Worm (Caenorhabditis elegans) whole organism, L2 larva: ENCODE data around the gene chil-26.
A peak's percentile ranks its signal among the peaks of the same experiment; 100 is the strongest.

ENCODE experiments used
- C34F6.9 ChIP-seq: fragments of 150-350 bp; optimal IDR thresholded peaks from 2 replicates; lab custom pipeline; 2014; ENCODE audit warnings: missing biosample characterization, missing genetic modification characterization
- F13H6.1 ChIP-seq: sonication (generic microtip); optimal IDR thresholded peaks from 2 replicates; lab custom pipeline; 2016; ENCODE audit warnings: missing genetic modification characterization, missing compliant biosample characterization
- Y55F3AM.14 ChIP-seq: fragments of 200-800 bp; sonication (Bioruptor generic); optimal IDR thresholded peaks from 2 replicates; lab custom pipeline; 2018; ENCODE audit warnings: mild to moderate bottlenecking, missing genetic modification characterization, missing compliant biosample characterization
- ZK546.5 ChIP-seq: sonication (generic microtip); optimal IDR thresholded peaks from 2 replicates; lab custom pipeline; 2017; ENCODE audit warnings: missing biosample characterization, missing genetic modification characterization
- aly-2 ChIP-seq: fragments of 150-350 bp; optimal IDR thresholded peaks from 2 replicates; lab custom pipeline; 2014; ENCODE audit warnings: missing biosample characterization, missing genetic modification characterization
- ama-1 ChIP-seq: fragments of 150-350 bp; optimal IDR thresholded peaks from 2 replicates; lab custom pipeline; 2018; ENCODE audit warnings: inconsistent platforms
- ceh-82 ChIP-seq: fragments of 150-350 bp; optimal IDR thresholded peaks from 2 replicates; lab custom pipeline; 2014; ENCODE audit warnings: missing biosample characterization, missing genetic modification characterization
- crh-2 ChIP-seq: sonication (generic microtip); optimal IDR thresholded peaks from 2 replicates; lab custom pipeline; 2017; ENCODE audit warnings: missing biosample characterization, missing genetic modification characterization
- dmd-4 ChIP-seq: sonication (generic microtip); optimal IDR thresholded peaks from 2 replicates; lab custom pipeline; 2017; ENCODE audit warnings: missing biosample characterization, missing genetic modification characterization
- fos-1 ChIP-seq: fragments of 150-350 bp; optimal IDR thresholded peaks from 2 replicates; lab custom pipeline; 2014; ENCODE audit warnings: missing biosample characterization, missing genetic modification characterization
- gmeb-1 ChIP-seq: fragments of 150-350 bp; optimal IDR thresholded peaks from 2 replicates; lab custom pipeline; 2014; ENCODE audit warnings: missing biosample characterization, missing genetic modification characterization
- lin-11 ChIP-seq: fragments of 150-350 bp; sonication (generic microtip); optimal IDR thresholded peaks from 2 replicates; lab custom pipeline; 2014; ENCODE audit warnings: missing biosample characterization, missing genetic modification characterization, inconsistent platforms, mixed read lengths
- lin-13 ChIP-seq: fragments of 150-350 bp; optimal IDR thresholded peaks from 2 replicates; lab custom pipeline; 2014; ENCODE audit warnings: missing biosample characterization, missing genetic modification reagents, missing genetic modification characterization
- lsy-2 ChIP-seq, 2 experiments: fragments of 150-350 bp in 1 of 2; sonication (generic microtip) in 1 of 2; optimal IDR thresholded peaks; 2 replicates each; lab custom pipeline; 2014 to 2017; ENCODE audit warnings: missing biosample characterization in 2 of 2, missing genetic modification characterization in 2 of 2
- mbf-1 ChIP-seq: sonication (generic microtip); optimal IDR thresholded peaks from 2 replicates; lab custom pipeline; 2017; ENCODE audit warnings: missing biosample characterization, missing genetic modification characterization
- nhr-11 ChIP-seq: fragments of 150-350 bp; optimal IDR thresholded peaks from 2 replicates; lab custom pipeline; 2014; ENCODE audit warnings: missing biosample characterization, missing genetic modification characterization
- nhr-129 ChIP-seq: fragments of 150-350 bp; optimal IDR thresholded peaks from 2 replicates; lab custom pipeline; 2014; ENCODE audit warnings: missing biosample characterization, missing genetic modification characterization
- nhr-23 ChIP-seq: fragments of 150-350 bp; optimal IDR thresholded peaks from 2 replicates; lab custom pipeline; 2014; ENCODE audit warnings: missing biosample characterization, missing genetic modification reagents, missing genetic modification characterization
- nhr-237 ChIP-seq: fragments of 150-350 bp; optimal IDR thresholded peaks from 2 replicates; lab custom pipeline; 2014; ENCODE audit warnings: missing biosample characterization, missing genetic modification characterization
- nhr-25 ChIP-seq: fragments of 150-350 bp; sonication (generic microtip); optimal IDR thresholded peaks from 3 replicates; lab custom pipeline; 2014; ENCODE audit warnings: missing biosample characterization, missing genetic modification characterization
- nhr-6 ChIP-seq: fragments of 150-350 bp; optimal IDR thresholded peaks from 2 replicates; lab custom pipeline; 2014; ENCODE audit warnings: missing biosample characterization, missing genetic modification characterization
- nhr-77 ChIP-seq: fragments of 150-350 bp; optimal IDR thresholded peaks from 2 replicates; lab custom pipeline; 2014; ENCODE audit warnings: missing biosample characterization, missing genetic modification characterization
- sem-4 ChIP-seq: fragments of 150-350 bp; optimal IDR thresholded peaks from 2 replicates; lab custom pipeline; 2014; ENCODE audit warnings: missing biosample characterization, missing genetic modification reagents, missing genetic modification characterization
- skn-1 ChIP-seq: sonication (generic microtip); optimal IDR thresholded peaks from 2 replicates; lab custom pipeline; 2017; ENCODE audit warnings: missing biosample characterization, missing genetic modification characterization
- sma-3 ChIP-seq: sonication (generic microtip); optimal IDR thresholded peaks from 2 replicates; lab custom pipeline; 2016; ENCODE audit warnings: missing genetic modification reagents, missing genetic modification characterization, missing compliant biosample characterization
- sma-9 ChIP-seq, 2 experiments: fragments of 150-350 bp in 1 of 2; sonication (generic microtip) in 1 of 2; optimal IDR thresholded peaks; 2 replicates each; lab custom pipeline; 2014 to 2016; ENCODE audit warnings: missing genetic modification characterization in 2 of 2, mild to moderate bottlenecking in 1 of 2, missing biosample characterization in 1 of 2, missing compliant biosample characterization in 1 of 2, missing genetic modification reagents in 1 of 2, moderate library complexity in 1 of 2
- snpc-4 ChIP-seq: fragments of 150-350 bp; optimal IDR thresholded peaks from 2 replicates; lab custom pipeline; 2014; ENCODE audit warnings: missing biosample characterization, missing genetic modification characterization
- unc-39 ChIP-seq: fragments of 150-350 bp; optimal IDR thresholded peaks from 2 replicates; lab custom pipeline; 2014; ENCODE audit warnings: missing biosample characterization, missing genetic modification characterization
- unc-55 ChIP-seq: fragments of 150-350 bp; sonication (generic microtip); optimal IDR thresholded peaks from 3 replicates; lab custom pipeline; 2014; ENCODE audit warnings: missing biosample characterization, missing genetic modification reagents, missing genetic modification characterization
- unc-62 ChIP-seq: fragments of 150-350 bp; optimal IDR thresholded peaks from 2 replicates; lab custom pipeline; 2014; ENCODE audit warnings: missing biosample characterization, missing genetic modification reagents, missing genetic modification characterization
- zag-1 ChIP-seq: fragments of 150-350 bp; optimal IDR thresholded peaks from 2 replicates; lab custom pipeline; 2014; ENCODE audit warnings: missing biosample characterization, missing genetic modification characterization
- ztf-1 ChIP-seq: fragments of 200-800 bp; sonication (Bioruptor generic); conservative IDR thresholded peaks from 2 replicates; pipeline ENCODE4 v1.3.6; 2022; ENCODE audit warnings: missing genetic modification characterization, missing compliant biosample characterization
- ztf-11 ChIP-seq: sonication (generic microtip); optimal IDR thresholded peaks from 2 replicates; lab custom pipeline; 2017; ENCODE audit warnings: missing biosample characterization, missing genetic modification characterization

chil-26 gene

DNA sequence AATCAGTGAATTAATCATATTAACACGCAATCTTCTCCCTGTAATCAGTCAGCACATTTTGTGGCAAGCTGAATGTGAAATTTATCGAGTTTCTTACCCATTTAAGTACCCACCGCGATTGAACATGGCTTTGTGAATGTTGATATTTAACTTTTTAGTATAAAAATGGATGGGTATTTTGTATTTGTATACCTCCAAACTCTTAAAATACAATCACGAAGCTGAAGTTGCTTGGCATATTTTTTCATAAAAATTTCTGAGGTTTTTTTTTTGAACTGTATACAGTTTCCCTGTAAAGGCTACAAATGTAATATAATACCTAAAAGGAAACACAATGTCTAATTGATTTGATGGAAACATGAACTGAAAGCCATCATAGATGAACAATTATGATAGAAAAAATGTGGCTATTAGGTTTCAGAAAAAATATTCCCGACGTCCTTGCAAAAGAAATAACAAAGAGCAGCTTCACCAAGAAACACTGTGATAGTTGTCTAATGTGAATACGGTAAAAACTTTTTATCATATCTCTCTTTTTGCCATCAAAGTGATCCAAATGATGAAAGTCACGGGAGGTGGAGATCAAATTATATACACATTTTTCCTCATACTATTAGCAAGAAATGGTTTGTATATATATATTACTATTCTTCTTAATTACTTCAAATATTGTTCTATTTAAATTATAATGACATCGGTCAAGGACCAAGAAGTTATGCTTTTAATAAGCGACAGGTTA is at the start of gene chil-26, which contains the start of gene chil-25:
TSS of gene chil-26 (plus strand) at position 689 of the 739 bp plus-strand sequence.
TSS of gene chil-25 (minus strand) at position 101 of the 739 bp plus-strand sequence.
- TF ChIP-seq C34F6.9 (tag; lab: Kevin White, UChicago) (no peak), nhr-6 (tag; lab: Kevin White, UChicago) (no peak)
- TF ChIP-seq, all 48 proteins: peak for 0

DNA sequence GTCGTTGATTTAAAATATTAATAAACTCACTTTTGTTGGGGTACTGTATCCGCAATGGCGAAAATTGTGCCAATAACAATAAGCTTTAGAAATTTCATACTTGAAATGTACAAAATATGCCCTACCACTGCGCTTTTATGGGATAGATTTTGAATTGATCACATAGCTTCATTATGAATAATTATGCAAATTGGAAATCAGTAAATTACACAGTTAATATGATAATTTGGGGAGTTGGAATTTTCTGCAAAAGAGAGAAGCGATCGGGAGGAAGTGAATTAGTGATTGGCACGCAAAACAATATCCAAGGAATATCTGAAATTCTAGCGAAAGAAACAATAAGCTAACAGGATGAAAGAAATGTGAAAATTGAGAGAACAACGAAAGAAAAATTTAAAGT is 48.8 kb upstream of the chil-26 start, which contains the start of gene M176.10:
TSS of gene M176.10 (minus strand) at position 101 of the 400 bp plus-strand sequence.
- no peak for TF ChIP-seq unc-39 (tag; lab: Kevin White, UChicago)
- no peak for TF ChIP-seq lsy-2 (tag; optimal IDR thresholded peaks at IDR 0.05; lab: Kevin White, UChicago)
- TF ChIP-seq zag-1 (tag; lab: Kevin White, UChicago) = no peak
- TF ChIP-seq nhr-129 = no peak
- TF ChIP-seq C34F6.9 (tag; lab: Kevin White, UChicago) = no peak
- TF ChIP-seq nhr-23 (tag; lab: Kevin White, UChicago) = no peak
- no peak for TF ChIP-seq mbf-1 (tag; lab: Kevin White, UChicago)
- TF ChIP-seq ama-1 = no peak
- TF ChIP-seq sma-3 (GFP tag; lab: Kevin White, UChicago) = no peak
- no peak for TF ChIP-seq Y55F3AM.14
- TF ChIP-seq sma-9 (GFP tag; optimal IDR thresholded peaks at IDR 0.05; lab: Kevin White, UChicago) = no peak
- no peak for TF ChIP-seq sma-9 (tag; optimal IDR thresholded peaks at IDR 0.05; lab: Kevin White, UChicago)
- TF ChIP-seq nhr-237 (tag; lab: Kevin White, UChicago) = no peak
- no peak for TF ChIP-seq ZK546.5
- TF ChIP-seq nhr-11 (tag; lab: Kevin White, UChicago) = no peak
- TF ChIP-seq crh-2 (tag; lab: Kevin White, UChicago) = no peak

DNA sequence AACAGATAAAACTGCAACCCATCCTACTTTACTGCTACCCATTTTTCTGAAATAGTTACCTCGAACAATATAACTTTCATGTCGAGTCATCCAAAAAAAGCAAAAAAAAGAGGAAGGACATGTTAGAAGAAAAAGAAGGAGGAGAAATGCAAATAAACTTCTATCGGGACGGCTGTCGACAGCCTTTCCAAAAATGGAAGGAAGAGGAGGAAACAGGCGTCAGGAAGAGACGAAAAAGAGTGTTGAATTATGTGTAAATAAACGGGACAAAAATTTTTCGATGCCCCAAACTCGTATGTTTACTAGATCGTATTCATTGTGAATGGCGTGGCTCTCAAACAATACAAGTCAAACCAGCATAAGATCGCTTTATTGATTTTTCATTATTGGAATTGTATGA is 47.2 kb upstream of the chil-26 start, which contains the start of gene M176.5:
TSS of gene M176.5 (minus strand) at position 101 of the 400 bp plus-strand sequence.
- TF ChIP-seq unc-62 = no peak
- TF ChIP-seq F13H6.1 (tag; lab: Kevin White, UChicago) = peak; percentile 15
- TF ChIP-seq unc-55 (GFP tag; lab: Kevin White, UChicago) = no peak
- no peak for TF ChIP-seq aly-2 (tag; lab: Kevin White, UChicago)

DNA sequence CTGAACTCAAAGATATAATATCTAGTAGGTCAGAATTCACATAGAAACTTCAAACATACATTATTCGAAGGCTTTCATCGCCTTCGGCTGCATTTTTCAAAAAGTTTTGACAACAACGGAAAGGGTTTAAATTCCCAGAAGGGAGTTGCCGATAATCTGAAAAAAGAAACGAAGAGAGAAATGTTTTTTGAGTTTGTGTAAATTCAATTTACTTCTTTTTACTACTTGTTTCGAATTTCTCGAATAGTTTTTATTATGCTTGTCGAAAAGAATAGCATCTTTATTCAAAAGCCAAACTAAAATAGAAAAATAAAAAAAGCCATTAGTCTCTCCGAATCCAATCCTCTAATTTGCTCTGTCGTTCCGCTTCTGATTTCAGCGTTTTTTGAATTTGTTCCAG is 43.7 kb upstream of the chil-26 start:
- no peak for TF ChIP-seq aly-2 (tag; lab: Kevin White, UChicago)
- TF ChIP-seq fos-1 = no peak
- no peak for TF ChIP-seq unc-39 (tag; lab: Kevin White, UChicago)
- TF ChIP-seq nhr-237 (tag; lab: Kevin White, UChicago) = no peak
- TF ChIP-seq lin-13 (GFP tag; lab: Kevin White, UChicago) = no peak
- TF ChIP-seq lin-11 = no peak
- TF ChIP-seq nhr-77 = no peak
- no peak for TF ChIP-seq snpc-4
- TF ChIP-seq ama-1 = no peak
- TF ChIP-seq ztf-11 (tag; lab: Kevin White, UChicago) = no peak
- TF ChIP-seq ceh-82 (tag; lab: Kevin White, UChicago) = no peak
- no peak for TF ChIP-seq nhr-23 (tag; lab: Kevin White, UChicago)
- no peak for TF ChIP-seq ztf-1 (GFP tag; lab: Robert Waterston, UW)

DNA sequence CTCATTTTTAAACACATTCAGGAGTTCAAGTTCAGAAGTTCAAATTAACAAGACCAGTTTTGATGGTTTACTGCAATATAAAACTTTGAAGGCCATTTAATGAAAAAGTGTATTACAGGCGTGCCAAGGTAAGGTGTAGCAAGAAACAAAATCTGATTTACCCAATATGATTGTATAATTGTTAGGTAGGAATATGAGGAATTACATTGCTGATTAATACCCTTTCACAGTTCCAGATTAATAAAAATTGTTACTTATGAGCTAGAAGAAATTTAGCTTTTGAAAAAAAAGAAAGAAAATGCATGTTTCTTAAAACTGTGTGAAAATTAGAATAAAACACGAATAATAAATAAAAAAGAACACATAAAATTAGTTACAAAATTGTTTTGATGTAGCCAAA is 41.2 kb upstream of the chil-26 start, which contains the start of gene kin-15:
TSS of gene kin-15 (minus strand) at position 101 of the 400 bp plus-strand sequence.
- no peak for TF ChIP-seq crh-2 (tag; lab: Kevin White, UChicago)
- TF ChIP-seq nhr-129 = no peak
- peak; percentile 26 for TF ChIP-seq nhr-25 (tag; lab: Kevin White, UChicago)
- TF ChIP-seq gmeb-1 = no peak
- TF ChIP-seq skn-1 (tag; lab: Kevin White, UChicago) = no peak
- no peak for TF ChIP-seq sem-4 (tag; lab: Kevin White, UChicago)

DNA sequence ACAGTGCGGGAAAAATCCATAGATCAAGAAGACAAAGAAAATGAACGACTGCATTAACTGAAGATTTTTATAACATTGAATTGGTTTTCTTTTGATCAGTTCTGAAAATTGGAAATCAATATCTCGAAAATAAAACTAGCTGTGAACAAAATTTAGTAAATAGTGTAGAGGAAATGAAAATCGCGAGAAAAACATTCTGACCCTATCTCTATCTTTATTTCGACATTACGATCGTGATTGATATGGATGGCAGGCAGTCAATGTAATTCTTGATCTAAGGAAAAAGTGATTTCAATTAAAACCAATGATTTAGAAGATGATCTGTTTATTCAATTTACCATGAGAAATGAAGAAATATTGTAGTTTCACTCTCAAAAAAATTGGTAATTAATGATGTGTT is 38.8 kb upstream of the chil-26 start, which contains the start of gene kin-16:
TSS of gene kin-16 (minus strand) at position 101 of the 400 bp plus-strand sequence.
- TF ChIP-seq dmd-4 (tag; lab: Kevin White, UChicago) (no peak), C34F6.9 (tag; lab: Kevin White, UChicago) (no peak)
